Worm (Caenorhabditis elegans): ENCODE measurements around the gene lgc-36.

Gene lgc-36

DNA sequence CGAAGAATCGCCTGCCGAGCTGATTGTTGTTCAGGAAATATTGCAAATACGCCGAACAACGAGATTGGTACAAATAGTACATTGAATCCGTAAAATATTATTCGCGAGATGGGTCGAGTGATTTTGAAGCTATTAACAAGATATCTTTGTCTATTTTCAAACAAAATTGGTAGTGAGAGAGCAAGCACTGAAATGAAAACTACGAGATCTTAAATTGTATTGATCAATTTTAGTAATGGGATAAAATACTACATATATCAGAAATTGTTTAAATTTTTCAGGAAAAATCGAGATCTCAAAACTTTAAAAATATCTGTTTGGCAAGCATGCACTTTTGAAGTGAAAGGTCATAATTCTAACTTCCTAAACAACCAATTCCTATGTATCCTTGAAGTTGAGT lies 45.4 kb upstream of the lgc-36 start:
- TF ChIP-seq ttx-3 (tag; optimal IDR thresholded peaks at IDR 0.05) = no peak
- TF ChIP-seq zip-5 (tag; optimal IDR thresholded peaks at IDR 0.05) = no peak
- no peak for TF ChIP-seq ceh-14 (tag; optimal IDR thresholded peaks at IDR 0.05)
- no peak for TF ChIP-seq ceh-24 (tag; optimal IDR thresholded peaks at IDR 0.05)
- no peak for TF ChIP-seq hlh-13 (GFP tag; optimal IDR thresholded peaks at IDR 0.05)
- no peak for TF ChIP-seq sox-2 (GFP tag; IDR thresholded peaks at IDR 0.05)
- TF ChIP-seq sdc-2 (tag; optimal IDR thresholded peaks at IDR 0.05) = no peak
- no peak for TF ChIP-seq eyg-1 (tag; optimal IDR thresholded peaks at IDR 0.05)
- no peak for TF ChIP-seq ref-2 (tag; optimal IDR thresholded peaks at IDR 0.05)
- no peak for TF ChIP-seq unc-55 (GFP tag; optimal IDR thresholded peaks at IDR 0.05)
- TF ChIP-seq elt-4 (tag; optimal IDR thresholded peaks at IDR 0.05) = no peak
- TF ChIP-seq nhr-11 (tag; optimal IDR thresholded peaks at IDR 0.05) = no peak
- no peak for TF ChIP-seq K09A11.1 (tag; optimal IDR thresholded peaks at IDR 0.05; ENCODE audit: insufficient read depth)

DNA sequence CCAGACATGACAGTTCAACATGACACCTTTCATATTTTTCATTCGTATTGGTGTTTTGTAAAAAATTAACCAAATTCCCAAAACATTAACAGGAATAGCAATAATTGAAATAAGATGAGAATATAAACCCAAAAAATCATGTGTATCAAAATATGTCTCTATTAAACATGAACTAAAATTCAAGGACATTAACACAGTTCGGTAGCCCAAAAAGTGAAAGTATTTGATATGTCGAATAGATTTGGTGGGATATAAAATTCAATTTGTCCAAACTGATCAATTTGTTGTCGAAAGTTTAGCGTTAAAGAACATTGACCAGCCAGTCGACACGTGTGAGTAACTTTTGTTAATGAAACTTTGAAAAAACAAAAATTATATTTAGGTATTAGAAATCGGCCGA lies 43.9 kb upstream of the lgc-36 start, which contains the start of gene srh-46:
Gene srh-46, minus strand, starts transcription at position 189 of the 400 bp plus-strand sequence.
- TF ChIP-seq pag-3 (tag; optimal IDR thresholded peaks at IDR 0.05; ENCODE audit: borderline replicate concordance) = no peak
- no peak for TF ChIP-seq ceh-22 (tag; optimal IDR thresholded peaks at IDR 0.05)
- TF ChIP-seq hlh-13 (GFP tag; optimal IDR thresholded peaks at IDR 0.05) = no peak
- TF ChIP-seq rnt-1 (tag; optimal IDR thresholded peaks at IDR 0.05) = no peak
- no peak for TF ChIP-seq ceh-2 (tag; optimal IDR thresholded peaks at IDR 0.05)
- TF ChIP-seq zip-5 (tag; optimal IDR thresholded peaks at IDR 0.05) = no peak
- no peak for TF ChIP-seq elt-4 (tag; optimal IDR thresholded peaks at IDR 0.05)
- TF ChIP-seq unc-86 (tag; optimal IDR thresholded peaks at IDR 0.05) = no peak
- TF ChIP-seq hlh-30 (tag; optimal IDR thresholded peaks at IDR 0.05; ENCODE audit: insufficient read depth) = no peak
- no peak for TF ChIP-seq dve-1 (tag; optimal IDR thresholded peaks at IDR 0.05)
- TF ChIP-seq lin-11 (tag; optimal IDR thresholded peaks at IDR 0.05) = no peak

DNA sequence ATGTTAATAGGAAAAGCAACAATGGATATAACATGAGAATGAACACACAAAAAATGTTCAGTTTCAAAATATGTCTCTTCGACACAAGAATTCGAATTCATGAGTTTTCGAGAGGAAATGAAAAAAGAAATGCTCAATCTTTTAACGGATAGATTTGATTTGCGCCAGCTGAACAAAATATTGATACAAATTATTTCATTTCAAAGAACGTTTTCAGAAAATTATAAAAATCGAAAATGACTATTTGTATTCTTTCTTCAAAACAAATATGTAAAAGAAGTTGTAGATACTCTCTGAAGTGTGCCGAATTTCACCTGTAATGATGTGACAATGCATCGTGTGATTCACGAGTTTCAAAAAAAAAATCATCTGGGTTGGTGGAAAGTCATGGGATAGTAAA lies 41.7 kb upstream of the lgc-36 start, which contains the start of gene srh-47:
Gene srh-47, minus strand, starts transcription at position 101 of the 400 bp plus-strand sequence.
- no peak for TF ChIP-seq elt-2 (tag; optimal IDR thresholded peaks at IDR 0.05)
- TF ChIP-seq ceh-31 (tag; optimal IDR thresholded peaks at IDR 0.05) = no peak

DNA sequence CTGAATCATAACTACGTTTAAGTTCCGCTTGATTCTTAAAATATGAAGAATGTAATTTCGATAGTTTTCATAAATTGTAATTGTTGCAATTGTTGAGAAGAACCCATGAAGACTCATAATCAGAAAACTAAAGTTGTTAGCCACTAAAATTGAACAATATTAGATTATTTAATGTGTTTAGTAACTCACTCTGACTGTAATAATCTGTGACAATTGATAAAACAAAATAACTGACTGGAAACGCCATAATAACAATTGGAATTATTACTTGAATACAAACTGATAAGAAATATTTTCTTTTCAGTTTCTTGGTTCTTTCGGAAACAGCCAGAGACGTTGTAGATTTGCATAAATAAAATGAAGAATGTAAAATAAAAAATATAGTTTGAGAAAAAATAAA lies 40.6 kb upstream of the lgc-36 start:
- no peak for TF ChIP-seq odd-2 (tag; optimal IDR thresholded peaks at IDR 0.05)
- TF ChIP-seq pag-3 (tag; optimal IDR thresholded peaks at IDR 0.05; ENCODE audit: borderline replicate concordance) = no peak
- no peak for TF ChIP-seq fkh-6 (tag; optimal IDR thresholded peaks at IDR 0.05)
- no peak for TF ChIP-seq tbx-7 (tag; optimal IDR thresholded peaks at IDR 0.05)
- TF ChIP-seq pha-4 (tag; optimal IDR thresholded peaks at IDR 0.05) = no peak
- no peak for TF ChIP-seq ama-1 (optimal IDR thresholded peaks at IDR 0.05)
- TF ChIP-seq K09A11.1 (tag; optimal IDR thresholded peaks at IDR 0.05; ENCODE audit: insufficient read depth) = no peak
- no peak for TF ChIP-seq ceh-24 (tag; optimal IDR thresholded peaks at IDR 0.05)

DNA sequence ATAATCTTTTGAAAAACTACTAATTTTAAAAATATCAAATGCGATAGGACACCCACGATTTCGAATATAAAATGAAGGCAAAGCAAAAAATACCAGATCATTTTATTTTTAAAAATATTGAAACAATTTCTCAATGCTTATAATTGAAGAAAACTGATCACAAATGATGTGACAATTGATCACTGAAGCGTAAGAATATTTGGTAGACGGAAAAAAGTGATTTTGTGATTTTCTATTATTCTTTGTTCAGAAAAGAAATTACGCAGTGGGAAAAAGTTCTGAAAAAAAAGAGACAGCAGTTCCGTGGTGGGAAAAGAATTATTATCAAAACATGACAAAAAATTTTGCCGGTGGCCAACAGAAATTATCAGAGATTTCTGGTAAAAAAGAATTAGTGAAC lies 39.8 kb upstream of the lgc-36 start, which contains the start of gene T03F7.5:
Gene T03F7.5, minus strand, starts transcription at position 101 of the 400 bp plus-strand sequence.
- TF ChIP-seq ztf-16 (tag; optimal IDR thresholded peaks at IDR 0.05) (no peak), C38D4.7 (GFP tag; optimal IDR thresholded peaks at IDR 0.05) (no peak), pat-9 (tag; optimal IDR thresholded peaks at IDR 0.05) (no peak), unc-42 (tag; optimal IDR thresholded peaks at IDR 0.05) (no peak), ahr-1 (tag; optimal IDR thresholded peaks at IDR 0.05) (no peak), syd-9 (tag; optimal IDR thresholded peaks at IDR 0.05) (no peak), ceh-9 (tag; optimal IDR thresholded peaks at IDR 0.05) (no peak), K02D7.2 (tag; optimal IDR thresholded peaks at IDR 0.05) (no peak), sox-2 (GFP tag; IDR thresholded peaks at IDR 0.05) (no peak), zip-5 (tag; optimal IDR thresholded peaks at IDR 0.05) (no peak)
